Fruit fly (Drosophila melanogaster): ENCODE measurements around the gene CG32071.

Gene CG32071

DNA sequence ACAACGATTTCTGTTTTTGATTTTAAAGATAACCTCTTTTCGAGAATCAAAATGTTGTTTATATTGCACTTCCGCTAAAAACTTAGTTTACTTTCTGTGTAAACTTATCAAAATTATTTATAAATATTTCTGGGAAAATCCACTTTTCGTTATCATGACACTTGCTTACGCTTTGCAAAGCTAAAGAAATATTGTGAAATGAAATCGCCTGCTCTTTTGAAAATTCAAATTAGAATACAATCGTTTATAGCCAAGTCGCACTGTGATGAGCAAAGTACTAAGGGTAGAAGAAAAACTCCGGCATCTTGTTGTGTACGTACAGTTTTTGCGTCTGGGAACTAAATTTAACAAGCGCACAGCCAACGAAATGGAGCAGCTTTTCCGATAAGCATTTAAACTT is 20.8 kb upstream of the CG32071 start (continued):
- TF ChIP-seq Hr51 (GFP tag; optimal IDR thresholded peaks at IDR 0.05), result peak in 1 of 2 experiments; percentile 20
- peak; percentile 23 for TF ChIP-seq CG13424 (tag; optimal IDR thresholded peaks at IDR 0.05)
- TF ChIP-seq phol (tag; optimal IDR thresholded peaks at IDR 0.05), result peak; percentile 13
- peak; percentile 16 for TF ChIP-seq chn (GFP tag; optimal IDR thresholded peaks at IDR 0.05)
- TF ChIP-seq ERR (GFP tag; optimal IDR thresholded peaks at IDR 0.05), result no peak
- TF ChIP-seq B-H1 (GFP tag; IDR thresholded peaks at IDR 0.05), result no peak
- peak; percentile 8; the same call in 1 of the 2 replicates for TF ChIP-seq Xrp1 (GFP tag; IDR thresholded peaks at IDR 0.05)
- peak; percentile 15 for TF ChIP-seq CG17385 (GFP tag; optimal IDR thresholded peaks at IDR 0.05)
- TF ChIP-seq CG7839 (tag; optimal IDR thresholded peaks at IDR 0.05), result peak; percentile 17
- peak; percentile 79 for TF ChIP-seq Med (GFP tag)
- peak; percentile 1 for TF ChIP-seq CG18599 (GFP tag; optimal IDR thresholded peaks at IDR 0.05)

DNA sequence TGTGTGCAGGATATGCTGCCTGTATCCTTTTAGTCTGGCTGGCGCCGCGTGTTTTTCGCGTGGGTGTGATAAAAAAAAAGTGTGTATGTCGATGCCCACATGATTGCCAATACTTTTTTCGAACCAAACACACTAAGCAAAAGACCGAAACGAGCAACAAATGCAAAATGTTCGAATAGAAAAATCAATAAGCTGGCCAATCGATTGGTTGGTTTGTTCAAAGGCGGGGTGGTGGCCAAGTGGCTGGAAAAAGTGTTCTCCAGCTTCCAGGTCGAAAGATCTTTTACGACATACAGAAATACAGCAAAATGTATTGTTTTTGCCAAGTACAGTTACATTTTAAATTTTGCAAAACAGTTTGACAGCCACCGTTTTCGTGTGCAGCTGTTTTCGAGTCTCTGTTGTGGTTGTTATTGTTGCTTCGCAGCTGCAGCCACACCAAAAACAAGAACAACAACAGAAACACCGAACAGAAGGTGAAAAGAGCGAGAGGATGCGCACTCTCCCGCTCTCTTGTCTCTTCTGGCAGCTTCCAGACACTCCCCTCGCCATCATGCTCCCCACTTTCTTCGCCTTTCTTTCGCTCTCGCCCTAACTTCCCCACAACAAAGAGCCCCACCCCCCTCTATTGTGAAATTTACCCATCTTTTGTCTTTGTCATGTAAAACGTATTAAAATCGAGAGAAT is 20.1 kb upstream of the CG32071 start:
- TF ChIP-seq CG12769 (tag; optimal IDR thresholded peaks at IDR 0.05), result peak; percentile 2
- no peak for TF ChIP-seq Kr (GFP tag; optimal IDR thresholded peaks at IDR 0.05)
- TF ChIP-seq lola (GFP tag; optimal IDR thresholded peaks at IDR 0.05), result no peak
- TF ChIP-seq Med (GFP tag), result peak; percentile 3
- peak; percentile 48 for TF ChIP-seq CG1832 (GFP tag; optimal IDR thresholded peaks at IDR 0.05)
- no peak for TF ChIP-seq ind (GFP tag; optimal IDR thresholded peaks at IDR 0.05)
- no peak for TF ChIP-seq HmgD (GFP tag; optimal IDR thresholded peaks at IDR 0.05)
- TF ChIP-seq Hsf (GFP tag; optimal IDR thresholded peaks at IDR 0.05), result no peak
- TF ChIP-seq ase (GFP tag; IDR thresholded peaks at IDR 0.05), result 0 out of 3 replicates have a peak, but pooled peaks have one; percentile 8
- peak; percentile 75 for TF ChIP-seq cad (GFP tag; optimal IDR thresholded peaks at IDR 0.05)
- TF ChIP-seq sd (tag; optimal IDR thresholded peaks at IDR 0.05), result peak; percentile 25
- TF ChIP-seq CG12659 (GFP tag; optimal IDR thresholded peaks at IDR 0.05), result no peak
- TF ChIP-seq HLH3B (GFP tag; IDR thresholded peaks at IDR 0.05), result no peak
- TF ChIP-seq CG18476 (GFP tag; optimal IDR thresholded peaks at IDR 0.05), result no peak
- TF ChIP-seq BtbVII (GFP tag; optimal IDR thresholded peaks at IDR 0.05), result peak; percentile 2
- peak; percentile 32 for TF ChIP-seq abd-A (tag; optimal IDR thresholded peaks at IDR 0.05)
- TF ChIP-seq CG1024 (GFP tag; IDR thresholded peaks at IDR 0.05), result no peak
- TF ChIP-seq dm (GFP tag; optimal IDR thresholded peaks at IDR 0.05), result no peak
- peak; percentile 41 for TF ChIP-seq nom (GFP tag; optimal IDR thresholded peaks at IDR 0.05)
- peak; percentile 72 for TF ChIP-seq yki (optimal IDR thresholded peaks at IDR 0.05)
- peak; percentile 29 for TF ChIP-seq ac (GFP tag; optimal IDR thresholded peaks at IDR 0.05)
- 0 out of 4 replicates have a peak, but pooled peaks have one; percentile 31 for TF ChIP-seq chinmo (GFP tag; IDR thresholded peaks at IDR 0.05; ENCODE audit: partially characterized antibody)
- TF ChIP-seq crol (GFP tag; IDR thresholded peaks at IDR 0.05), result peak; percentile 96
- 0 out of 2 replicates have a peak, but pooled peaks have one; percentile 37 for TF ChIP-seq ato (GFP tag; IDR thresholded peaks at IDR 0.05; ENCODE audit: partially characterized antibody)
- 0 out of 3 replicates have a peak, but pooled peaks have one; percentile 19 for TF ChIP-seq HLH4C (GFP tag; IDR thresholded peaks at IDR 0.05; ENCODE audit: partially characterized antibody)
- TF ChIP-seq onecut (GFP tag; IDR thresholded peaks at IDR 0.05), result peak; percentile 92
- TF ChIP-seq CG31224 (GFP tag; IDR thresholded peaks at IDR 0.05), result no peak
- TF ChIP-seq danr (GFP tag; IDR thresholded peaks at IDR 0.05), result no peak
- TF ChIP-seq bbx (GFP tag; IDR thresholded peaks at IDR 0.05; ENCODE audit: partially characterized antibody), result peak; percentile 20; the same call in 1 of the 2 replicates
- peak; percentile 50; the same call in 1 of the 3 replicates for TF ChIP-seq ken (GFP tag; IDR thresholded peaks at IDR 0.05)
- TF ChIP-seq CG6654 (GFP tag; optimal IDR thresholded peaks at IDR 0.05), result peak; percentile 96
- TF ChIP-seq da (GFP tag; optimal IDR thresholded peaks at IDR 0.05), result peak; percentile 31
- TF ChIP-seq CG4360 (GFP tag; IDR thresholded peaks at IDR 0.05), result peak; percentile 84
- TF ChIP-seq CG1603 (tag; optimal IDR thresholded peaks at IDR 0.05), result no peak
- TF ChIP-seq scrt (GFP tag; optimal IDR thresholded peaks at IDR 0.05), result peak; percentile 22
- TF ChIP-seq CG10431 (GFP tag; optimal IDR thresholded peaks at IDR 0.05), result peak; percentile 49
- no peak for TF ChIP-seq sr (GFP tag; IDR thresholded peaks at IDR 0.05)
- no peak for TF ChIP-seq CG6791 (GFP tag; IDR thresholded peaks at IDR 0.05; ENCODE audit: partially characterized antibody)

Measured in whole organism, embryonic.